Worm (Caenorhabditis elegans): ENCODE data around the gene F43C11.3.

The F43C11.3 gene

ce11 chrII:2320097-2320496, 33.0 kb upstream of the F43C11.3 start, which contains the start of gene ZK1240.3:
TSS of gene ZK1240.3 (plus strand) at chrII:2320334.
- TF ChIP-seq dmd-6 (GFP tag; IDR thresholded peaks at IDR 0.05): peak; percentile 69
- TF ChIP-seq lin-15B (tag; optimal IDR thresholded peaks at IDR 0.05): no peak
- no peak for TF ChIP-seq set-16 (GFP tag; IDR thresholded peaks at IDR 0.05)
- no peak for TF ChIP-seq unc-39 (tag; optimal IDR thresholded peaks at IDR 0.05)
- no peak for TF ChIP-seq zip-11 (GFP tag; IDR thresholded peaks at IDR 0.05)
- TF ChIP-seq nhr-41 (GFP tag; IDR thresholded peaks at IDR 0.05): peak; percentile 55; the same call in 1 of the 2 replicates
- TF ChIP-seq fkh-10 (GFP tag; optimal IDR thresholded peaks at IDR 0.05): no peak
- no peak for TF ChIP-seq nhr-102 (tag; optimal IDR thresholded peaks at IDR 0.05)
- peak; percentile 78 for TF ChIP-seq nhr-28 (tag; optimal IDR thresholded peaks at IDR 0.05)
- no peak for TF ChIP-seq ZK337.2 (GFP tag; IDR thresholded peaks at IDR 0.05)
- no peak for TF ChIP-seq Y5F2A.4 (GFP tag; optimal IDR thresholded peaks at IDR 0.05)
- TF ChIP-seq spr-1 (tag; optimal IDR thresholded peaks at IDR 0.05): no peak
- TF ChIP-seq saeg-2 (GFP tag; IDR thresholded peaks at IDR 0.05): no peak
- peak; percentile 91 for TF ChIP-seq pqm-1 (tag; optimal IDR thresholded peaks at IDR 0.05)
- TF ChIP-seq daf-16 (GFP tag; optimal IDR thresholded peaks at IDR 0.05): no peak
- TF ChIP-seq daf-16 (tag; optimal IDR thresholded peaks at IDR 0.05): peak; percentile 62
- no peak for TF ChIP-seq zfp-2 (tag; optimal IDR thresholded peaks at IDR 0.05)
- no peak for TF ChIP-seq ceh-32 (tag; optimal IDR thresholded peaks at IDR 0.05; ENCODE audit: poor library complexity)
- no peak for TF ChIP-seq nhr-10 (tag; optimal IDR thresholded peaks at IDR 0.05)
- TF ChIP-seq lim-7 (GFP tag; IDR thresholded peaks at IDR 0.05): no peak
- no peak for TF ChIP-seq dmd-9 (GFP tag; IDR thresholded peaks at IDR 0.05)
- TF ChIP-seq egl-27 (tag; optimal IDR thresholded peaks at IDR 0.05): no peak
- no peak for TF ChIP-seq snpc-4 (tag; optimal IDR thresholded peaks at IDR 0.05)
- no peak for TF ChIP-seq spr-3 (GFP tag; optimal IDR thresholded peaks at IDR 0.05)
- no peak for TF ChIP-seq hlh-30 (tag; optimal IDR thresholded peaks at IDR 0.05; ENCODE audit: insufficient read depth)
- no peak for TF ChIP-seq dmd-8 (GFP tag; IDR thresholded peaks at IDR 0.05)
- TF ChIP-seq lir-3 (tag; optimal IDR thresholded peaks at IDR 0.05): no peak
- TF ChIP-seq F26F4.8 (GFP tag; conservative IDR thresholded peaks at IDR 0.05): no peak
- TF ChIP-seq nhr-77 (tag; optimal IDR thresholded peaks at IDR 0.05): no peak
- no peak for TF ChIP-seq nhr-42 (GFP tag; IDR thresholded peaks at IDR 0.05)
- TF ChIP-seq nhr-111 (GFP tag; optimal IDR thresholded peaks at IDR 0.05): no peak
- no peak for TF ChIP-seq aly-2 (tag; optimal IDR thresholded peaks at IDR 0.05)
- TF ChIP-seq F37D6.2 (tag; optimal IDR thresholded peaks at IDR 0.05): no peak
- no peak for TF ChIP-seq dpl-1 (GFP tag; optimal IDR thresholded peaks at IDR 0.05)
- TF ChIP-seq lin-1 (GFP tag; IDR thresholded peaks at IDR 0.05): no peak
- peak; percentile 23 for TF ChIP-seq dve-1 (tag; optimal IDR thresholded peaks at IDR 0.05; ENCODE audit: insufficient read depth)
- TF ChIP-seq jun-1 (tag; optimal IDR thresholded peaks at IDR 0.05): no peak
- no peak for TF ChIP-seq ceh-62 (tag; optimal IDR thresholded peaks at IDR 0.05)
- no peak for TF ChIP-seq gei-8 (GFP tag; optimal IDR thresholded peaks at IDR 0.05)
- TF ChIP-seq hlh-11 (tag; optimal IDR thresholded peaks at IDR 0.05): peak; percentile 58
- TF ChIP-seq aha-1 (tag): peak; percentile 80
- TF ChIP-seq F49E8.2 (tag; optimal IDR thresholded peaks at IDR 0.05; ENCODE audit: borderline replicate concordance): no peak
- TF ChIP-seq ceh-44 (GFP tag; IDR thresholded peaks at IDR 0.05): no peak
- no peak for TF ChIP-seq daf-8 (GFP tag; IDR thresholded peaks at IDR 0.05)
- no peak for TF ChIP-seq daf-19 (GFP tag; conservative IDR thresholded peaks at IDR 0.05)
- 0 out of 2 replicates have a peak, but pooled peaks have one; percentile 48 for TF ChIP-seq php-3 (GFP tag; IDR thresholded peaks at IDR 0.05)
- TF ChIP-seq nhr-11 (tag; optimal IDR thresholded peaks at IDR 0.05): no peak
- TF ChIP-seq unc-62 (GFP tag; optimal IDR thresholded peaks at IDR 0.05 in 1 of 2): peak in 1 of 2 experiments; percentile 37
- no peak for TF ChIP-seq unc-62 (tag; optimal IDR thresholded peaks at IDR 0.05)
- no peak for TF ChIP-seq rbr-2 (tag; optimal IDR thresholded peaks at IDR 0.05)
- no peak for TF ChIP-seq mep-1 (tag; optimal IDR thresholded peaks at IDR 0.05)
- peak; percentile 32 for TF ChIP-seq T20F7.1 (GFP tag; optimal IDR thresholded peaks at IDR 0.05)
- no peak for TF ChIP-seq ZK546.5 (tag; optimal IDR thresholded peaks at IDR 0.05)

All from whole organism, L4 larva.